Worm (Caenorhabditis elegans) whole organism, L4 larva: Measurements from ENCODE around the gene Y113G7B.12.

ENCODE experiments used
- F10B5.3 ChIP-seq: sonication (generic microtip); optimal IDR thresholded peaks from 2 replicates; lab custom pipeline; 2016; ENCODE audit warnings: mild to moderate bottlenecking, missing genetic modification characterization, missing compliant biosample characterization
- ZK337.2 ChIP-seq: fragments of 200-800 bp; sonication (Bioruptor generic); IDR thresholded peaks from 2 replicates; pipeline ENCODE4 v1.3.6; 2022; ENCODE audit warnings: missing genetic modification reagents, missing genetic modification characterization, missing compliant biosample characterization
- ceh-28 ChIP-seq: fragments of 150-350 bp; optimal IDR thresholded peaks from 2 replicates; lab custom pipeline; 2014; ENCODE audit warnings: missing biosample characterization, missing genetic modification reagents, missing genetic modification characterization
- ceh-82 ChIP-seq: sonication (generic microtip); optimal IDR thresholded peaks from 2 replicates; lab custom pipeline; 2017; ENCODE audit warnings: missing biosample characterization, missing genetic modification characterization
- egl-27 ChIP-seq: sonication (generic microtip); optimal IDR thresholded peaks from 3 replicates; lab custom pipeline; 2017; ENCODE audit warnings: missing biosample characterization, missing genetic modification reagents, missing genetic modification characterization
- egl-43 ChIP-seq: fragments of 200-800 bp; sonication (Bioruptor generic); IDR thresholded peaks from 2 replicates; pipeline ENCODE4 v1.3.6; 2022; ENCODE audit warnings: missing genetic modification reagents, missing genetic modification characterization, missing compliant biosample characterization
- hif-1 ChIP-seq, 2 experiments: sonication (generic microtip); optimal IDR thresholded peaks; 2 replicates each; lab custom pipeline; 2016 to 2017; ENCODE audit warnings: missing compliant biosample characterization in 2 of 2, missing genetic modification characterization in 2 of 2, missing genetic modification reagents in 2 of 2, missing genotype in 2 of 2, mild to moderate bottlenecking in 1 of 2
- hlh-11 ChIP-seq: fragments of 200-800 bp; sonication (Bioruptor generic); optimal IDR thresholded peaks from 2 replicates; lab custom pipeline; 2018; ENCODE audit warnings: mild to moderate bottlenecking, missing genetic modification characterization, missing compliant biosample characterization
- hlh-30 ChIP-seq: sonication (generic microtip); optimal IDR thresholded peaks from 2 replicates; lab custom pipeline; 2017; ENCODE audit warnings: antibody characterized with exemption, mild to moderate bottlenecking, missing genetic modification characterization, missing compliant biosample characterization; ENCODE audit not compliant: insufficient read depth
- hmg-1.1 ChIP-seq: fragments of 200-800 bp; sonication (Bioruptor generic); IDR thresholded peaks from 2 replicates; pipeline ENCODE4 v1.3.6; 2022; ENCODE audit warnings: missing genetic modification reagents, missing genetic modification characterization, missing compliant biosample characterization
- lin-13 ChIP-seq: fragments of 150-350 bp; optimal IDR thresholded peaks from 2 replicates; lab custom pipeline; 2014; ENCODE audit warnings: missing biosample characterization, missing genetic modification reagents, missing genetic modification characterization
- lin-29 ChIP-seq: fragments of 200-800 bp; sonication (Bioruptor generic); IDR thresholded peaks from 2 replicates; pipeline ENCODE4 v1.3.6; 2022; ENCODE audit warnings: missing genetic modification reagents, missing genetic modification characterization, missing compliant biosample characterization
- lin-39 ChIP-seq: fragments of 150-350 bp; optimal IDR thresholded peaks from 2 replicates; lab custom pipeline; 2014; ENCODE audit warnings: missing biosample characterization, missing genetic modification reagents, missing genetic modification characterization
- mdl-1 ChIP-seq, 2 experiments: fragments of 150-350 bp in 1 of 2; sonication (generic microtip) in 1 of 2; optimal IDR thresholded peaks; 2 replicates each; lab custom pipeline; 2014 to 2017; ENCODE audit warnings: missing biosample characterization in 2 of 2, missing genetic modification characterization in 2 of 2
- mdt-29 ChIP-seq: fragments of 200-800 bp; sonication (Bioruptor generic); IDR thresholded peaks from 2 replicates; pipeline ENCODE4 v1.3.6; 2022; ENCODE audit warnings: missing genetic modification reagents, missing genetic modification characterization, missing compliant biosample characterization
- mep-1 ChIP-seq: fragments of 150-350 bp; sonication (generic microtip); optimal IDR thresholded peaks from 3 replicates; lab custom pipeline; 2014; ENCODE audit warnings: missing biosample characterization, missing genetic modification characterization
- mxl-2 ChIP-seq: fragments of 200-800 bp; sonication (Bioruptor generic); conservative IDR thresholded peaks from 2 replicates; pipeline ENCODE4 v1.3.6; 2022; ENCODE audit warnings: missing genetic modification reagents, missing genetic modification characterization, missing compliant biosample characterization
- mxl-3 ChIP-seq: fragments of 200-800 bp; sonication (Bioruptor generic); optimal IDR thresholded peaks from 2 replicates; lab custom pipeline; 2018; ENCODE audit warnings: mild to moderate bottlenecking, missing genetic modification characterization, missing compliant biosample characterization
- nhr-111 ChIP-seq: fragments of 200-800 bp; sonication (Bioruptor generic); optimal IDR thresholded peaks from 2 replicates; lab custom pipeline; 2018; ENCODE audit warnings: mild to moderate bottlenecking, missing genetic modification characterization, missing compliant biosample characterization
- nhr-25 ChIP-seq: sonication (generic microtip); optimal IDR thresholded peaks from 2 replicates; lab custom pipeline; 2017; ENCODE audit warnings: missing genetic modification characterization, mild to moderate bottlenecking, missing compliant biosample characterization, antibody characterized with exemption, moderate library complexity, borderline replicate concordance; ENCODE audit not compliant: insufficient read depth
- nhr-42 ChIP-seq: fragments of 200-800 bp; sonication (Bioruptor generic); IDR thresholded peaks from 2 replicates; pipeline ENCODE4 v1.3.6; 2022; ENCODE audit warnings: missing genetic modification characterization, missing compliant biosample characterization
- nhr-76 ChIP-seq: fragments of 150-350 bp; optimal IDR thresholded peaks from 2 replicates; lab custom pipeline; 2014; ENCODE audit warnings: missing biosample characterization, missing genetic modification characterization
- php-3 ChIP-seq: fragments of 200-800 bp; sonication (Bioruptor generic); IDR thresholded peaks from 2 replicates; pipeline ENCODE4 v1.3.6; 2022; ENCODE audit warnings: missing genetic modification reagents, missing genetic modification characterization, missing compliant biosample characterization
- saeg-2 ChIP-seq: fragments of 200-800 bp; sonication (Bioruptor generic); IDR thresholded peaks from 2 replicates; pipeline ENCODE4 v1.3.6; 2022; ENCODE audit warnings: missing genetic modification reagents, missing genetic modification characterization, missing compliant biosample characterization
- sdz-12 ChIP-seq: fragments of 200-800 bp; sonication (Bioruptor generic); optimal IDR thresholded peaks from 2 replicates; lab custom pipeline; 2018; ENCODE audit warnings: mild to moderate bottlenecking, missing genetic modification characterization, missing compliant biosample characterization
- spr-1 ChIP-seq: sonication (generic microtip); optimal IDR thresholded peaks from 2 replicates; lab custom pipeline; 2016; ENCODE audit warnings: mild to moderate bottlenecking, missing genetic modification characterization, missing compliant biosample characterization
- spr-3 ChIP-seq: fragments of 200-800 bp; sonication (Bioruptor generic); optimal IDR thresholded peaks from 2 replicates; lab custom pipeline; 2018; ENCODE audit warnings: mild to moderate bottlenecking, missing genetic modification characterization, missing compliant biosample characterization
- tag-97 ChIP-seq: fragments of 200-800 bp; sonication (Bioruptor generic); IDR thresholded peaks from 2 replicates; pipeline ENCODE4 v1.3.6; 2022; ENCODE audit warnings: missing genetic modification characterization, missing compliant biosample characterization
- unc-39 ChIP-seq: sonication (generic microtip); optimal IDR thresholded peaks from 2 replicates; lab custom pipeline; 2017; ENCODE audit warnings: missing biosample characterization, missing genetic modification characterization
- unc-62 ChIP-seq, 3 experiments: fragments of 150-350 bp in 1 of 3; sonication (generic microtip); optimal IDR thresholded peaks in 2 of 3; peaks in 1 of 3; 1 replicate in 1 of 3; 2 replicates in 2 of 3; lab custom pipeline; 2014 to 2017; ENCODE audit warnings: missing biosample characterization in 3 of 3, missing genetic modification characterization in 3 of 3, missing genetic modification reagents in 3 of 3, missing genotype in 1 of 3
- vab-7 ChIP-seq: fragments of 200-800 bp; sonication (Bioruptor generic); IDR thresholded peaks from 2 replicates; pipeline ENCODE4 v1.3.6; 2022; ENCODE audit warnings: missing genetic modification reagents, missing genetic modification characterization, missing compliant biosample characterization
- zag-1 ChIP-seq: fragments of 150-350 bp; optimal IDR thresholded peaks from 2 replicates; lab custom pipeline; 2014; ENCODE audit warnings: missing biosample characterization, missing genetic modification characterization

Gene Y113G7B.12

ce11 chrV:20199658-20200057 lies 12.8 kb downstream of the Y113G7B.12 start:
- no peak for TF ChIP-seq unc-39
- peak in 1 of 2 experiments; percentile 93 for TF ChIP-seq unc-62 (GFP tag; optimal IDR thresholded peaks at IDR 0.05 in 1 of 2; lab: Kevin White, UChicago)
- TF ChIP-seq unc-62 (tag; optimal IDR thresholded peaks at IDR 0.05; lab: Kevin White, UChicago) = no peak
- no peak for TF ChIP-seq mdl-1 (tag; optimal IDR thresholded peaks at IDR 0.05; lab: Kevin White, UChicago)

DNA sequence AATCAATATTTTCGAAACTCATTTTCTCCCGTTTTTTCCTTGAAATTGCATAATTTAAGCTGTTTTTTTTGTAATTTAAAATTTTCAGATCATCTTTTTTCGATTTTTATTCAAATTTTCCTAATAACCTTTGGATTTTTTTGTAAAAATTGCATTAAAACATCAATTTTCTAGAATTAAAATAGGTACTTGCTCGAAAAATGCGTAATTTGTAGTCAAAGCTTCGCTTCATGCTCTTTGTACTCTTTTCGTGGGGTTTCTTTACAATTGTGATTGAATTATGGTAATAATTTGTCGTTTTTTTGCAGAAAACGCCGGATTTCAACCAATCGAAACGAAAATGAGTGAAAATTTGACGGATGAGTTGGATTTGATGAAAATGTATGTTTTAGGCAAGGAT lies 13.5 kb downstream of the Y113G7B.12 start, which contains the start of gene fog-2:
TSS of gene fog-2 (plus strand) at position 301 of the 400 bp plus-strand sequence.
- TF ChIP-seq ceh-28 (tag; lab: Kevin White, UChicago) (no peak), mdt-29 (GFP tag; lab: Robert Waterston, UW) (no peak), sdz-12 (GFP tag; lab: Kevin White, UChicago) (no peak), ZK337.2 (GFP tag; lab: Robert Waterston, UW) (no peak), hlh-30 (no peak)

ce11 chrV:20196671-20197070 lies 15.8 kb downstream of the Y113G7B.12 start, which contains the start of gene ftr-1:
TSS of gene ftr-1 (plus strand) at chrV:20196971.
- TF ChIP-seq vab-7 (GFP tag; lab: Robert Waterston, UW) (no peak), hmg-1.1 (GFP tag; lab: Robert Waterston, UW) (no peak), egl-27 (no peak), mxl-2 (GFP tag; lab: Robert Waterston, UW) (no peak), mxl-3 (GFP tag; lab: Kevin White, UChicago) (no peak), hif-1 (tag; optimal IDR thresholded peaks at IDR 0.05; lab: Kevin White, UChicago) (no peak), nhr-42 (GFP tag; lab: Robert Waterston, UW) (no peak), spr-3 (GFP tag; lab: Kevin White, UChicago) (no peak), mep-1 (tag; lab: Kevin White, UChicago) (no peak), ceh-82 (tag; lab: Kevin White, UChicago) (no peak)

- TF ChIP-seq tag-97 (no peak), hif-1 (tag; optimal IDR thresholded peaks at IDR 0.05; lab: Kevin White, UChicago) (no peak), egl-43 (no peak), sdz-12 (GFP tag; lab: Kevin White, UChicago) (no peak), lin-13 (GFP tag; lab: Kevin White, UChicago) (no peak), nhr-76 (no peak), lin-39 (tag; lab: Kevin White, UChicago) (no peak), spr-1 (tag; lab: Kevin White, UChicago) (no peak), hlh-11 (tag; lab: Kevin White, UChicago) (no peak), php-3 (GFP tag; lab: Robert Waterston, UW) (no peak), nhr-25 (tag; lab: Kevin White, UChicago) (no peak), nhr-111 (GFP tag; lab: Kevin White, UChicago) (no peak), mxl-3 (GFP tag; lab: Kevin White, UChicago) (no peak), F10B5.3 (tag; lab: Kevin White, UChicago) (no peak), nhr-42 (GFP tag; lab: Robert Waterston, UW) (no peak), saeg-2 (GFP tag; lab: Robert Waterston, UW) (no peak), ZK337.2 (GFP tag; lab: Robert Waterston, UW) (no peak), hmg-1.1 (GFP tag; lab: Robert Waterston, UW) (no peak), zag-1 (tag; lab: Kevin White, UChicago) (no peak), lin-29 (GFP tag; lab: Robert Waterston, UW) (no peak)
Observed at ce11 chrV:20195451-20196036, 16.9 kb downstream of the Y113G7B.12 start, which contains the start of the genes srh-217 and Y113G7B.28. TSS of gene srh-217 (minus strand) at chrV:20195551. TSS of gene Y113G7B.28 (plus strand) at chrV:20195986.
